Fruit fly (Drosophila melanogaster) whole organism, embryonic: ENCODE measurements around the gene CG7896.
A peak's percentile ranks its signal among the peaks of the same experiment; 100 is the strongest.

Source experiments
- CG10209 ChIP-seq: fragments of 200-800 bp; sonication (Bioruptor generic); optimal IDR thresholded peaks from 3 replicates; lab custom pipeline; 2017; ENCODE audit warnings: missing biosample characterization, mild to moderate bottlenecking, missing genetic modification characterization, missing genetic modification reagents
- CG12769 ChIP-seq: fragments of 200-800 bp; sonication (Bioruptor generic); optimal IDR thresholded peaks from 2 replicates; lab custom pipeline; 2019; ENCODE audit warnings: missing biosample characterization, mild to moderate bottlenecking, missing genetic modification characterization, moderate library complexity
- CG31441 ChIP-seq: fragments of 200-800 bp; sonication (Bioruptor generic); IDR thresholded peaks from 2 replicates; pipeline ENCODE4 v1.3.6; 2022; ENCODE audit warnings: missing biosample characterization, missing genetic modification characterization
- CG34422 ChIP-seq: fragments of 200-800 bp; sonication (Bioruptor generic); IDR thresholded peaks from 3 replicates; pipeline ENCODE4 v1.3.6; 2022; ENCODE audit warnings: missing biosample characterization, missing genetic modification characterization
- CG8359 ChIP-seq: fragments of 200-800 bp; sonication (Bioruptor generic); optimal IDR thresholded peaks from 2 replicates; lab custom pipeline; 2017; ENCODE audit warnings: missing biosample characterization, mild to moderate bottlenecking, missing genetic modification characterization, borderline replicate concordance
- gcm2 ChIP-seq: fragments of 200-800 bp; sonication (Bioruptor generic); optimal IDR thresholded peaks from 2 replicates; lab custom pipeline; 2016; ENCODE audit warnings: missing biosample characterization, missing genetic modification characterization
- tll ChIP-seq, 2 experiments: fragments of 200-800 bp in 1 of 2; fragments of >200 bp in 1 of 2; sonication (Bioruptor generic) in 1 of 2; optimal IDR thresholded peaks; 2 replicates each; lab custom pipeline; 2017 to 2019; ENCODE audit warnings: missing biosample characterization in 2 of 2, missing genetic modification characterization in 2 of 2, mild to moderate bottlenecking in 1 of 2, moderate library complexity in 1 of 2

DNA sequence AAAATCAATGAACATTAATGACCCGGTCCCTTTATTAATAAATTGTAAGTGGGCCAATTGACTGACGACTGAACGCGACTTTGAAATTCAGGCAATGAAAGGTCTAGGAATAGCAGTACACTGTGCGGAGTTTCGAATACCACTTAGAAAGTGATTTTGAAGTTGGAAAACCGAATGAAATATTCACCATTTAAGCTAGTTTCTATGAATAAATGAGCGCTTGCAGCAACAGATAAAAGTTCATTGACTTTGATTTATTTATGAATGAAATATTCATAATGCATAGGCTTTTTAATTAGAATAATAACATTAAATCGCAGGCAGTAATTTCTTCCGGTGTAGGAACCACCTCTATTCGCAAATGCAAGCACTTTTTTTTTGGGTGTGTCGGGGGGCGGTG is 37.8 kb downstream of the CG7896 start:
- no peak for TF ChIP-seq CG10209 (GFP tag; lab: Kevin White, UChicago)
- TF ChIP-seq CG12769 (tag; lab: Kevin White, UChicago) = no peak
- TF ChIP-seq CG8359 (GFP tag; lab: Kevin White, UChicago) = no peak
- TF ChIP-seq tll (GFP tag; optimal IDR thresholded peaks at IDR 0.05; lab: Kevin White, UChicago) = no peak
- no peak for TF ChIP-seq gcm2 (GFP tag; lab: Kevin White, UChicago)
- TF ChIP-seq CG31441 (GFP tag; lab: Robert Waterston, UW) = peak; percentile 24; the same call in 1 of the 2 replicates
- TF ChIP-seq CG34422 = no peak
